Worm (Caenorhabditis elegans): ENCODE measurements around the gene F53B3.6.

The F53B3.6 gene

ce11 chrX:2863946-2864345 is at the start of gene F53B3.6:
Gene F53B3.6, plus strand, starts transcription at chrX:2864229.
- no peak for TF ChIP-seq pqm-1 (tag; optimal IDR thresholded peaks at IDR 0.05)
- TF ChIP-seq duxl-1 (tag; optimal IDR thresholded peaks at IDR 0.05; ENCODE audit: poor library complexity) = no peak
- TF ChIP-seq ceh-62 (tag; optimal IDR thresholded peaks at IDR 0.05) = no peak
- no peak for TF ChIP-seq ceh-44 (GFP tag; IDR thresholded peaks at IDR 0.05)
- TF ChIP-seq nhr-28 (tag; optimal IDR thresholded peaks at IDR 0.05) = peak; percentile 22
- TF ChIP-seq hlh-11 (tag; optimal IDR thresholded peaks at IDR 0.05) = peak; percentile 60
- peak in 1 of 2 experiments; percentile 56 for TF ChIP-seq unc-62 (GFP tag; optimal IDR thresholded peaks at IDR 0.05 in 1 of 2)
- TF ChIP-seq unc-62 (tag; optimal IDR thresholded peaks at IDR 0.05) = no peak
- peak in 1 of 2 experiments; percentile 11 for TF ChIP-seq mdl-1 (tag; optimal IDR thresholded peaks at IDR 0.05)
- no peak for TF ChIP-seq ces-1 (GFP tag; optimal IDR thresholded peaks at IDR 0.05)
- no peak for TF ChIP-seq Y48G9A.11 (GFP tag; IDR thresholded peaks at IDR 0.05)
- no peak for TF ChIP-seq zag-1 (tag; optimal IDR thresholded peaks at IDR 0.05)
- no peak for TF ChIP-seq nhr-237 (tag; optimal IDR thresholded peaks at IDR 0.05)
- no peak for TF ChIP-seq snpc-4 (tag; optimal IDR thresholded peaks at IDR 0.05)

- TF ChIP-seq daf-19 (GFP tag; conservative IDR thresholded peaks at IDR 0.05) (no peak), nhr-11 (tag; optimal IDR thresholded peaks at IDR 0.05) (peak; percentile 35)
These were observed 45.1 kb upstream of the F53B3.6 start for ce11 chrX:2818899-2819298.

ce11 chrX:2819747-2820146 is 44.3 kb upstream of the F53B3.6 start:
- TF ChIP-seq fkh-10 (GFP tag; optimal IDR thresholded peaks at IDR 0.05) = peak; percentile 7
- peak; percentile 49 for TF ChIP-seq nhr-11 (tag; optimal IDR thresholded peaks at IDR 0.05)
- no peak for TF ChIP-seq nhr-111 (GFP tag; optimal IDR thresholded peaks at IDR 0.05)
- no peak for TF ChIP-seq nhr-41 (GFP tag; IDR thresholded peaks at IDR 0.05)
- TF ChIP-seq aha-1 (tag) = peak; percentile 64

- no peak for TF ChIP-seq lin-1 (GFP tag; IDR thresholded peaks at IDR 0.05)
These were observed 43.9 kb upstream of the F53B3.6 start, which contains the start of gene tsp-6 for ce11 chrX:2820148-2820547. Gene tsp-6, plus strand, starts transcription at chrX:2820448.

ce11 chrX:2826337-2826736 is 37.7 kb upstream of the F53B3.6 start:
- TF ChIP-seq zfp-3 (GFP tag; conservative IDR thresholded peaks at IDR 0.05) (no peak), snpc-1.2 (GFP tag; IDR thresholded peaks at IDR 0.05) (0 out of 2 replicates have a peak, but pooled peaks have one; percentile 34), R02D3.7 (tag; optimal IDR thresholded peaks at IDR 0.05) (no peak), dmd-6 (GFP tag; IDR thresholded peaks at IDR 0.05) (no peak), set-16 (GFP tag; IDR thresholded peaks at IDR 0.05) (peak; percentile 85), T20F7.1 (GFP tag; optimal IDR thresholded peaks at IDR 0.05) (no peak)

- TF ChIP-seq aha-1 (tag) = peak; percentile 6
- TF ChIP-seq tag-97 (GFP tag; IDR thresholded peaks at IDR 0.05) = no peak
These were observed 36.3 kb upstream of the F53B3.6 start, which contains the start of gene ssr-2 for ce11 chrX:2827702-2828182. Gene ssr-2, minus strand, starts transcription at chrX:2827752.

- TF ChIP-seq php-3 (GFP tag; IDR thresholded peaks at IDR 0.05) (peak; percentile 71), tra-1 (GFP tag; IDR thresholded peaks at IDR 0.05) (peak; percentile 78; the same call in 1 of the 2 replicates), dmd-6 (GFP tag; IDR thresholded peaks at IDR 0.05) (peak; percentile 87), nhr-42 (GFP tag; IDR thresholded peaks at IDR 0.05) (no peak), lin-13 (GFP tag; optimal IDR thresholded peaks at IDR 0.05) (no peak), jun-1 (tag; optimal IDR thresholded peaks at IDR 0.05) (no peak), ces-1 (GFP tag; optimal IDR thresholded peaks at IDR 0.05) (no peak), Y48G9A.11 (GFP tag; IDR thresholded peaks at IDR 0.05) (no peak), rbr-2 (tag; optimal IDR thresholded peaks at IDR 0.05) (no peak), ztf-11 (tag; optimal IDR thresholded peaks at IDR 0.05) (no peak), snpc-1.2 (GFP tag; IDR thresholded peaks at IDR 0.05) (no peak), hlh-11 (tag; optimal IDR thresholded peaks at IDR 0.05) (peak; percentile 61), zip-2 (tag; optimal IDR thresholded peaks at IDR 0.05) (no peak), ama-1 (optimal IDR thresholded peaks at IDR 0.05) (no peak), egl-27 (tag; optimal IDR thresholded peaks at IDR 0.05) (no peak), zip-11 (GFP tag; IDR thresholded peaks at IDR 0.05) (no peak), ceh-82 (tag; optimal IDR thresholded peaks at IDR 0.05) (no peak), mxl-3 (GFP tag; optimal IDR thresholded peaks at IDR 0.05) (peak; percentile 2), cey-2 (tag; optimal IDR thresholded peaks at IDR 0.05; ENCODE audit: borderline replicate concordance, insufficient read depth) (no peak)
These were observed 27.3 kb upstream of the F53B3.6 start for ce11 chrX:2836770-2837169.
